Worm (Caenorhabditis elegans): ENCODE measurements around the gene F09G8.5.

DNA sequence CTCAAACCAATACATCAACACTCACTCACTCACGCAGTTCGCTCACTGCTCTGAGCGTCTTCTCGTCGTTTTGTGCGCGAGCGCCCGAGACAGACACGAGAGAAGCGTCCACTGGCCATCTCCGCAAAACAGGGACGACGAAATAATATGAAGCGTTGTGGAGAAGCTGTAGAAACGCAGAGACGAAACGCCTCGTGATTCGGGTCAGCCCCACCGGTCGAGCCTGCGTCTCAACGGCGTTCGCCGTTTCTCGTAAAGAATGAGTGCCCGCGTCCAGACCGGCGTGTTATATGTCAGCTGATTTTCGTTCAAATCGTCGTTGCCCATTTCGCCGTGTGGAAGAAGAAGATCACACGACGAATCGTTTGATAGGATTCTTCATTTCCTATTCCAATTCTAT lies 27.3 kb upstream of the F09G8.5 start, which contains the start of gene fbxl-1:
- no peak for TF ChIP-seq ama-1 (optimal IDR thresholded peaks at IDR 0.05)
- TF ChIP-seq ceh-82 (tag; optimal IDR thresholded peaks at IDR 0.05), result no peak
- TF ChIP-seq mdl-1 (tag; optimal IDR thresholded peaks at IDR 0.05), result peak; percentile 78 to 92
- peak; percentile 70 for TF ChIP-seq fos-1 (tag; optimal IDR thresholded peaks at IDR 0.05)
- TF ChIP-seq nhr-77 (tag; optimal IDR thresholded peaks at IDR 0.05), result no peak
- TF ChIP-seq lin-13 (GFP tag; optimal IDR thresholded peaks at IDR 0.05), result peak; percentile 51
- no peak for TF ChIP-seq unc-39 (tag; optimal IDR thresholded peaks at IDR 0.05)
- TF ChIP-seq dmd-4 (tag; optimal IDR thresholded peaks at IDR 0.05), result no peak
- TF ChIP-seq lin-39 (tag; optimal IDR thresholded peaks at IDR 0.05), result no peak

Measured in whole organism, L2 larva.